Fruit fly (Drosophila melanogaster) whole organism, embryonic: Measurements from ENCODE around the gene bi.

Experiments
- Atf6 ChIP-seq: fragments of 200-800 bp; sonication (Bioruptor generic); IDR thresholded peaks from 2 replicates; pipeline ENCODE4 v1.3.6; 2022; ENCODE audit warnings: missing biosample characterization, missing genetic modification characterization
- BtbVII ChIP-seq: fragments of 200-800 bp; sonication (Bioruptor generic); optimal IDR thresholded peaks from 3 replicates; lab custom pipeline; 2017; ENCODE audit warnings: missing biosample characterization, mild to moderate bottlenecking, missing genetic modification characterization
- C15 ChIP-seq: fragments of 200-800 bp; sonication (Bioruptor generic); IDR thresholded peaks from 3 replicates; pipeline ENCODE4 v1.3.6; 2022; ENCODE audit warnings: missing biosample characterization, missing genetic modification characterization
- CG10267 ChIP-seq: fragments of 200-800 bp; sonication (Bioruptor generic); optimal IDR thresholded peaks from 2 replicates; lab custom pipeline; 2018; ENCODE audit warnings: missing biosample characterization, mild to moderate bottlenecking, missing genetic modification characterization, moderate library complexity
- CG11504 ChIP-seq: fragments of 200-800 bp; sonication (Bioruptor generic); optimal IDR thresholded peaks from 3 replicates; lab custom pipeline; 2019; ENCODE audit warnings: missing biosample characterization, mild to moderate bottlenecking, missing genetic modification characterization, moderate library complexity
- CG11696 ChIP-seq: fragments of 200-800 bp; sonication (Bioruptor generic); IDR thresholded peaks from 2 replicates; pipeline ENCODE4 v1.3.6; 2022; ENCODE audit warnings: missing biosample characterization, missing genetic modification characterization
- CG11723 ChIP-seq: fragments of 200-800 bp; sonication (Bioruptor generic); optimal IDR thresholded peaks from 2 replicates; lab custom pipeline; 2017; ENCODE audit warnings: missing biosample characterization, mild to moderate bottlenecking, missing genetic modification characterization
- CG12071 ChIP-seq: fragments of 200-800 bp; sonication (Bioruptor generic); optimal IDR thresholded peaks from 3 replicates; lab custom pipeline; 2018; ENCODE audit warnings: missing biosample characterization, mild to moderate bottlenecking, missing genetic modification characterization
- CG12155 ChIP-seq: fragments of 200-800 bp; sonication (Bioruptor generic); optimal IDR thresholded peaks from 3 replicates; lab custom pipeline; 2016; ENCODE audit warnings: missing biosample characterization, missing genetic modification characterization
- CG13287 ChIP-seq: fragments of 200-800 bp; sonication (Bioruptor generic); IDR thresholded peaks from 2 replicates; pipeline ENCODE4 v1.3.6; 2022; ENCODE audit warnings: missing biosample characterization, missing genetic modification characterization; ENCODE audit not compliant: partially characterized antibody
- CG15011 ChIP-seq: fragments of 200-800 bp; sonication (Bioruptor generic); optimal IDR thresholded peaks from 3 replicates; lab custom pipeline; 2018; ENCODE audit warnings: missing biosample characterization, mild to moderate bottlenecking, missing genetic modification characterization
- CG15514 ChIP-seq: fragments of 200-800 bp; sonication (Bioruptor generic); optimal IDR thresholded peaks from 3 replicates; lab custom pipeline; 2017; ENCODE audit warnings: missing biosample characterization, missing genetic modification characterization, mild to moderate bottlenecking, moderate library complexity, missing genetic modification reagents
- CG15601 ChIP-seq: fragments of 200-800 bp; sonication (Bioruptor generic); optimal IDR thresholded peaks from 3 replicates; lab custom pipeline; 2019; ENCODE audit warnings: missing biosample characterization, mild to moderate bottlenecking, missing genetic modification characterization, moderate library complexity
- CG17359 ChIP-seq: fragments of 200-800 bp; sonication (Bioruptor generic); optimal IDR thresholded peaks from 3 replicates; lab custom pipeline; 2018; ENCODE audit warnings: missing biosample characterization, mild to moderate bottlenecking, missing genetic modification characterization, moderate library complexity
- CG17568 ChIP-seq: fragments of 200-800 bp; sonication (Bioruptor generic); optimal IDR thresholded peaks from 2 replicates; lab custom pipeline; 2018; ENCODE audit warnings: missing biosample characterization, mild to moderate bottlenecking, missing genetic modification characterization, moderate library complexity
- CG18011 ChIP-seq: fragments of 200-800 bp; sonication (Bioruptor generic); optimal IDR thresholded peaks from 2 replicates; lab custom pipeline; 2017; ENCODE audit warnings: missing biosample characterization, missing genetic modification characterization, mild to moderate bottlenecking, moderate library complexity, missing genotype
- CG2120 ChIP-seq: fragments of 200-800 bp; sonication (Bioruptor generic); optimal IDR thresholded peaks from 3 replicates; lab custom pipeline; 2016; ENCODE audit warnings: missing biosample characterization, missing genetic modification characterization
- CG30020 ChIP-seq: fragments of 200-800 bp; optimal IDR thresholded peaks from 2 replicates; lab custom pipeline; 2019; ENCODE audit warnings: missing biosample characterization, mild to moderate bottlenecking, missing genetic modification characterization, moderate library complexity
- CG32767 ChIP-seq: fragments of 200-800 bp; sonication (Bioruptor generic); IDR thresholded peaks from 2 replicates; pipeline ENCODE4 v1.3.6; 2022; ENCODE audit warnings: missing biosample characterization, missing genetic modification characterization
- CG5953 ChIP-seq: fragments of 200-800 bp; sonication (Bioruptor generic); IDR thresholded peaks from 2 replicates; pipeline ENCODE4 v1.3.6; 2022; ENCODE audit warnings: missing biosample characterization, missing genetic modification characterization
- CG6272 ChIP-seq: fragments of 200-800 bp; sonication (Bioruptor generic); IDR thresholded peaks from 2 replicates; pipeline ENCODE4 v1.3.6; 2022; ENCODE audit warnings: missing biosample characterization, missing genetic modification characterization
- CG6791 ChIP-seq: fragments of 200-800 bp; sonication (Bioruptor generic); IDR thresholded peaks from 3 replicates; pipeline ENCODE4 v1.3.6; 2022; ENCODE audit warnings: missing biosample characterization, missing genetic modification characterization; ENCODE audit not compliant: partially characterized antibody
- CG7839 ChIP-seq: fragments of 200-800 bp; sonication (Bioruptor generic); optimal IDR thresholded peaks from 3 replicates; lab custom pipeline; 2018; ENCODE audit warnings: missing biosample characterization, mild to moderate bottlenecking, missing genetic modification characterization, moderate library complexity
- CHES-1-like ChIP-seq: fragments of 200-800 bp; sonication (Bioruptor generic); optimal IDR thresholded peaks from 2 replicates; lab custom pipeline; 2016; ENCODE audit warnings: missing biosample characterization, missing genetic modification characterization
- Camta ChIP-seq: fragments of 200-800 bp; sonication (Bioruptor generic); optimal IDR thresholded peaks from 2 replicates; lab custom pipeline; 2016; ENCODE audit warnings: missing biosample characterization, missing genetic modification characterization
- Chrac-16 ChIP-seq: fragments of 200-800 bp; sonication (Bioruptor generic); optimal IDR thresholded peaks from 3 replicates; lab custom pipeline; 2016; ENCODE audit warnings: missing biosample characterization, missing genetic modification characterization
- Fer1 ChIP-seq: fragments of 200-800 bp; sonication (Bioruptor generic); optimal IDR thresholded peaks from 2 replicates; lab custom pipeline; 2017; ENCODE audit warnings: missing biosample characterization, mild to moderate bottlenecking, missing genetic modification characterization
- Gsc ChIP-seq: fragments of 200-800 bp; sonication (Bioruptor generic); IDR thresholded peaks from 2 replicates; pipeline ENCODE4 v1.3.6; 2022; ENCODE audit warnings: missing biosample characterization, missing genetic modification characterization
- HmgZ ChIP-seq: fragments of 200-800 bp; sonication (Bioruptor generic); optimal IDR thresholded peaks from 2 replicates; lab custom pipeline; 2018; ENCODE audit warnings: missing biosample characterization, mild to moderate bottlenecking, missing genetic modification characterization
- Hr51 ChIP-seq, 2 experiments: fragments of 200-800 bp; sonication (Bioruptor generic); optimal IDR thresholded peaks; 2 replicates in 1 of 2; 3 replicates in 1 of 2; lab custom pipeline; 2016 to 2018; ENCODE audit warnings: missing biosample characterization in 2 of 2, missing genetic modification characterization in 2 of 2, mild to moderate bottlenecking in 1 of 2, moderate library complexity in 1 of 2
- Med ChIP-seq: fragments of 200-800 bp; sonication (Bioruptor generic); peaks from one replicate; lab custom pipeline; 2016; ENCODE audit warnings: missing biosample characterization, missing genetic modification characterization, mild to moderate bottlenecking, inconsistent platforms, moderate library complexity
- Nf-YB ChIP-seq: fragments of 200-800 bp; sonication (Bioruptor generic); optimal IDR thresholded peaks from 3 replicates; lab custom pipeline; 2019; ENCODE audit warnings: missing biosample characterization, mild to moderate bottlenecking, missing genetic modification characterization, moderate library complexity
- Scr ChIP-seq: fragments of 200-800 bp; sonication (Bioruptor generic); IDR thresholded peaks from 2 replicates; pipeline ENCODE4 v1.3.6; 2022; ENCODE audit warnings: missing biosample characterization, missing genetic modification characterization; ENCODE audit not compliant: partially characterized antibody
- Six4 ChIP-seq: fragments of 200-800 bp; sonication (Bioruptor generic); optimal IDR thresholded peaks from 2 replicates; lab custom pipeline; 2016; ENCODE audit warnings: missing biosample characterization, missing genetic modification characterization
- Sry-β ChIP-seq: fragments of 200-800 bp; sonication (Bioruptor generic); optimal IDR thresholded peaks from 2 replicates; lab custom pipeline; 2018; ENCODE audit warnings: missing biosample characterization, mild to moderate bottlenecking, missing genetic modification characterization, moderate library complexity
- Sry-δ ChIP-seq: fragments of 200-800 bp; sonication (Bioruptor generic); optimal IDR thresholded peaks from 2 replicates; lab custom pipeline; 2016; ENCODE audit warnings: missing biosample characterization, missing genetic modification characterization
- abd-A ChIP-seq: fragments of 200-800 bp; sonication (Bioruptor generic); optimal IDR thresholded peaks from 3 replicates; lab custom pipeline; 2019; ENCODE audit warnings: missing biosample characterization, mild to moderate bottlenecking, missing genetic modification characterization, moderate library complexity
- chinmo ChIP-seq: fragments of 200-800 bp; sonication (Bioruptor generic); IDR thresholded peaks from 4 replicates; pipeline ENCODE4 v1.3.6; 2022; ENCODE audit warnings: missing biosample characterization, missing genetic modification characterization; ENCODE audit not compliant: partially characterized antibody
- dati ChIP-seq: fragments of 200-800 bp; sonication (Bioruptor generic); IDR thresholded peaks from 2 replicates; pipeline ENCODE4 v1.3.6; 2022; ENCODE audit warnings: missing biosample characterization, missing genetic modification characterization
- ftz-f1 ChIP-seq: fragments of 200-800 bp; sonication (Bioruptor generic); optimal IDR thresholded peaks from 2 replicates; lab custom pipeline; 2016; ENCODE audit warnings: missing biosample characterization, missing genetic modification characterization
- gt ChIP-seq: fragments of 200-800 bp; sonication (Bioruptor generic); IDR thresholded peaks from 2 replicates; pipeline ENCODE4 v1.3.6; 2022; ENCODE audit warnings: missing biosample characterization, missing genetic modification characterization
- lola ChIP-seq, 3 experiments: fragments of >200 bp in 2 of 3; fragments of 200-800 bp in 1 of 3; sonication (Bioruptor generic) in 1 of 3; optimal IDR thresholded peaks; 2 replicates each; lab custom pipeline; 2017 to 2019; ENCODE audit warnings: missing biosample characterization in 3 of 3, missing genetic modification characterization in 3 of 3, mild to moderate bottlenecking in 1 of 3, moderate library complexity in 1 of 3
- odd ChIP-seq: fragments of 200-800 bp; sonication (Bioruptor generic); optimal IDR thresholded peaks from 2 replicates; lab custom pipeline; 2017; ENCODE audit warnings: missing biosample characterization, mild to moderate bottlenecking, missing genetic modification characterization
- salm ChIP-seq: fragments of 200-800 bp; sonication (Bioruptor generic); optimal IDR thresholded peaks from 2 replicates; lab custom pipeline; 2018; ENCODE audit warnings: missing biosample characterization, mild to moderate bottlenecking, missing genetic modification characterization
- scrt ChIP-seq: fragments of 200-800 bp; sonication (Bioruptor generic); optimal IDR thresholded peaks from 2 replicates; lab custom pipeline; 2018; ENCODE audit warnings: missing biosample characterization, mild to moderate bottlenecking, missing genetic modification characterization, moderate library complexity
- slp2 ChIP-seq: fragments of 200-800 bp; sonication (Bioruptor generic); optimal IDR thresholded peaks from 2 replicates; lab custom pipeline; 2016; ENCODE audit warnings: missing biosample characterization, missing genetic modification characterization
- sob ChIP-seq: fragments of 200-800 bp; sonication (Bioruptor generic); IDR thresholded peaks from 2 replicates; pipeline ENCODE4 v1.3.6; 2022; ENCODE audit warnings: missing biosample characterization, missing genetic modification characterization
- tin ChIP-seq: fragments of 200-800 bp; sonication (Bioruptor generic); optimal IDR thresholded peaks from 3 replicates; lab custom pipeline; 2016; ENCODE audit warnings: missing biosample characterization, missing genetic modification characterization
- zen2 ChIP-seq: fragments of 200-800 bp; sonication (Bioruptor generic); IDR thresholded peaks from 3 replicates; pipeline ENCODE4 v1.3.6; 2022; ENCODE audit warnings: missing biosample characterization, missing genetic modification characterization; ENCODE audit not compliant: partially characterized antibody
- zfh2 ChIP-seq: fragments of 200-800 bp; sonication (Bioruptor generic); optimal IDR thresholded peaks from 2 replicates; lab custom pipeline; 2016; ENCODE audit warnings: missing biosample characterization, missing genetic modification characterization

The bi gene

DNA sequence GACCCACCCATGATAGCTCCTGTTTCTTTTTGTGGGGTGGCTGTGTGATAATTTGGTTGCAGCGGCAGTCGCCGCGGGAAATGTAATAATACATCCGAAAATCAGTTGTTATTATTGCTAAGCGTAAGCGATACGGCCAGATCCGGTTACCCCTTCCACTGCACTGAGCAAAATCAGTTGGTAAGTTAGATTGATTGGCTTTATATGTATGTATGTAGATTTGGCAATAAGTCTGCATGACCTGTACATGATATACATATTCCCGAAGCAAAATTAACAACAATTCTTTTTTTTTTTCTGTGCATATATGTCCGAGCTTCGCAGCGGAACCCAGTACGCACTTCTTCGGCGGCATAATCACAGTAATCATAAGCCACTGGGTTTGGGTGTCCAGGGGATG is 85.6 kb downstream of the bi start (continued):
- peak; percentile 27 for TF ChIP-seq Six4 (GFP tag; lab: Kevin White, UChicago)
- no peak for TF ChIP-seq scrt (GFP tag; lab: Kevin White, UChicago)
- peak; percentile 52 for TF ChIP-seq CG11504
- TF ChIP-seq CG17359 (tag; lab: Kevin White, UChicago) = peak; percentile 42
- no peak for TF ChIP-seq CG11723 (GFP tag; lab: Kevin White, UChicago)
- TF ChIP-seq CG12155 (GFP tag; lab: Kevin White, UChicago) = no peak
- TF ChIP-seq Fer1 (GFP tag; lab: Kevin White, UChicago) = no peak
- no peak for TF ChIP-seq sob (GFP tag; lab: Robert Waterston, UW)
- TF ChIP-seq CG17568 (GFP tag; lab: Kevin White, UChicago) = no peak
- TF ChIP-seq lola (GFP tag; optimal IDR thresholded peaks at IDR 0.05; lab: Kevin White, UChicago) = peak in 1 of 3 experiments; percentile 43
- no peak for TF ChIP-seq CG18011
- TF ChIP-seq CG5953 (GFP tag; lab: Robert Waterston, UW) = no peak
- no peak for TF ChIP-seq CG15601 (tag; lab: Kevin White, UChicago)
- TF ChIP-seq Med (GFP tag; lab: Kevin White, UChicago) = peak; percentile 83
- no peak for TF ChIP-seq CG15514 (GFP tag; lab: Kevin White, UChicago)
- TF ChIP-seq abd-A = no peak
- TF ChIP-seq CG2120 (GFP tag; lab: Kevin White, UChicago) = no peak
- 0 out of 2 replicates have a peak, but pooled peaks have one; percentile 4 for TF ChIP-seq CG6272 (GFP tag; lab: Robert Waterston, UW)
- TF ChIP-seq tin = peak; percentile 48
- TF ChIP-seq ftz-f1 (GFP tag; lab: Kevin White, UChicago) = no peak
- TF ChIP-seq CG7839 = peak; percentile 41
- TF ChIP-seq CG13287 (GFP tag; lab: Robert Waterston, UW) = no peak
- no peak for TF ChIP-seq zfh2 (GFP tag; lab: Kevin White, UChicago)
- TF ChIP-seq zen2 (GFP tag; lab: Robert Waterston, UW) = no peak
- TF ChIP-seq CG6791 (GFP tag; lab: Robert Waterston, UW) = no peak
- TF ChIP-seq Sry-β (GFP tag; lab: Kevin White, UChicago) = no peak
- TF ChIP-seq slp2 = peak; percentile 3
- TF ChIP-seq Camta = no peak
- TF ChIP-seq Nf-YB (GFP tag; lab: Kevin White, UChicago) = no peak
- no peak for TF ChIP-seq CG11696 (GFP tag; lab: Robert Waterston, UW)
- no peak for TF ChIP-seq CHES-1-like
- no peak for TF ChIP-seq CG15011 (GFP tag; lab: Kevin White, UChicago)
- no peak for TF ChIP-seq CG30020
- no peak for TF ChIP-seq CG12071 (GFP tag; lab: Kevin White, UChicago)
- no peak for TF ChIP-seq gt (GFP tag; lab: Robert Waterston, UW)
- TF ChIP-seq chinmo (GFP tag; lab: Robert Waterston, UW) = no peak
- peak; percentile 32 for TF ChIP-seq Chrac-16 (GFP tag; lab: Kevin White, UChicago)
- TF ChIP-seq BtbVII (GFP tag; lab: Kevin White, UChicago) = no peak
- TF ChIP-seq Gsc (GFP tag; lab: Robert Waterston, UW) = no peak
- TF ChIP-seq CG10267 (tag; lab: Kevin White, UChicago) = peak; percentile 36
- TF ChIP-seq CG32767 (GFP tag; lab: Robert Waterston, UW) = no peak
- TF ChIP-seq C15 (GFP tag; lab: Robert Waterston, UW) = no peak
- no peak for TF ChIP-seq Scr
- no peak for TF ChIP-seq dati (GFP tag; lab: Robert Waterston, UW)
- TF ChIP-seq HmgZ = no peak
- TF ChIP-seq Atf6 (GFP tag; lab: Robert Waterston, UW) = no peak
- TF ChIP-seq Sry-δ (GFP tag; lab: Kevin White, UChicago) = no peak
- peak in 1 of 2 experiments; percentile 26 for TF ChIP-seq Hr51 (GFP tag; optimal IDR thresholded peaks at IDR 0.05; lab: Kevin White, UChicago)
- TF ChIP-seq odd (GFP tag; lab: Kevin White, UChicago) = no peak
- TF ChIP-seq salm (tag; lab: Kevin White, UChicago) = no peak
